Worm (Caenorhabditis elegans): ENCODE data around the gene mig-21.

DNA sequence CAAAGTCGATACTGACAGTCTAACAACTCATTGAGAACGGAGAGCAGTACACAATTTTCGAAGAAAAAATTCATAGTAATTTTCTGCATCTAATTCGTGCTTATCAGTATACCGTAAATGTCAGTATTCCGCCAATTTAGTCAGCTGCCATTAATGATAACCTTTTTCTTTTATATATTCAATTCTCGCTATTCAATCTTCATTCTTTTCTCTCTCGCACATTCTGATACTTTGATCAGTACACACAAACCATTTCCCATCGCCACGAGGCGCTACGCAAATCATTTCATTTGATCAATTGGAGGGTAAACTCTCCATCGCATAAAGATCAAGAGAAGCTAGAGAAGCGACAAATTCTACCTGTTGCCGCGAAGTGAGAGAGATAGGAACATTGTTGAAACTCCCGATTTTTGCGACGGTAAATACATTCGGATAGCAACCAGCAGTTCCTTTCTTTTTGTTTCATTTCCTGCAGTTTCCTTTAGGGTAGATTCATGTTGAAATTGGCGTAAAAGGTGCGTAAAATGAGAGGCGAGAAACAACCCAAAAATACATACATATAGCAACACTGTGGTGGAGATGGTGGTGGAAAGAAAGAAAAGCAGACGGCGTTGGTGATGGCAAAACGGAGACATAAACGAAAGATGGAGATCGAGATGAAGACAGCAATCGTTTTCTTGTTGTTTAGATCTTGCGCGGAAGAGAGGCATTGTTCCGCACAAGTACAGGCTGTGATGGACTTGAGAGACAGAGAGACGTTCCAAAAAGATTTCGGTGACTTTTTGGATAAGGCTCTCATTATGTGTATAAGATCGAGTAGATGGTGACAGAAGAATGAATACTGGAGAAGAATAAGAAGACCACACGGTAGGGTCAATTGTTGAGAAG lies 39.8 kb downstream of the mig-21 start:
- TF ChIP-seq alr-1 (tag; optimal IDR thresholded peaks at IDR 0.05; ENCODE audit: borderline replicate concordance) (no peak), ceh-82 (tag; optimal IDR thresholded peaks at IDR 0.05) (peak in 1 of 3 experiments; percentile 18), nhr-77 (tag; optimal IDR thresholded peaks at IDR 0.05) (peak; percentile 66), ceh-88 (GFP tag; IDR thresholded peaks at IDR 0.05) (no peak), pqm-1 (tag; optimal IDR thresholded peaks at IDR 0.05) (no peak), ama-1 (optimal IDR thresholded peaks at IDR 0.05) (peak; percentile 70), nhr-237 (tag; optimal IDR thresholded peaks at IDR 0.05) (no peak), ceh-63 (GFP tag; optimal IDR thresholded peaks at IDR 0.05) (no peak), isw-1 (GFP tag; IDR thresholded peaks at IDR 0.05) (no peak), efl-3 (GFP tag; optimal IDR thresholded peaks at IDR 0.05) (no peak)
